Worm (Caenorhabditis elegans) whole organism, L4 larva: Measurements from ENCODE around the gene K08B12.1.

ENCODE experiments used
- Y48G9A.11 ChIP-seq: fragments of 200-800 bp; sonication (Bioruptor generic); IDR thresholded peaks from 2 replicates; pipeline ENCODE4 v1.3.6; 2022; ENCODE audit warnings: missing genetic modification reagents, missing genetic modification characterization, missing compliant biosample characterization
- aha-1 ChIP-seq: fragments of 150-350 bp; peaks from one replicate; lab custom pipeline; 2014; ENCODE audit warnings: missing biosample characterization, missing genetic modification characterization
- ama-1 ChIP-seq: fragments of 150-350 bp; optimal IDR thresholded peaks from 2 replicates; lab custom pipeline; 2014; ENCODE audit warnings: inconsistent platforms, mixed read lengths
- hif-1 ChIP-seq, 2 experiments: sonication (generic microtip); optimal IDR thresholded peaks; 2 replicates each; lab custom pipeline; 2016 to 2017; ENCODE audit warnings: missing compliant biosample characterization in 2 of 2, missing genetic modification characterization in 2 of 2, missing genetic modification reagents in 2 of 2, missing genotype in 2 of 2, mild to moderate bottlenecking in 1 of 2
- hlh-11 ChIP-seq: fragments of 200-800 bp; sonication (Bioruptor generic); optimal IDR thresholded peaks from 2 replicates; lab custom pipeline; 2018; ENCODE audit warnings: mild to moderate bottlenecking, missing genetic modification characterization, missing compliant biosample characterization
- lin-38 ChIP-seq: fragments of 200-800 bp; sonication (Bioruptor generic); IDR thresholded peaks from 2 replicates; pipeline ENCODE4 v1.3.6; 2022; ENCODE audit warnings: missing genetic modification reagents, missing genetic modification characterization, missing compliant biosample characterization
- lir-3 ChIP-seq: sonication (generic microtip); optimal IDR thresholded peaks from 2 replicates; lab custom pipeline; 2016; ENCODE audit warnings: mild to moderate bottlenecking, missing genetic modification characterization, missing compliant biosample characterization
- nhr-11 ChIP-seq: fragments of 150-350 bp; optimal IDR thresholded peaks from 2 replicates; lab custom pipeline; 2014; ENCODE audit warnings: missing biosample characterization, missing genetic modification characterization
- nhr-111 ChIP-seq: fragments of 200-800 bp; sonication (Bioruptor generic); optimal IDR thresholded peaks from 2 replicates; lab custom pipeline; 2018; ENCODE audit warnings: mild to moderate bottlenecking, missing genetic modification characterization, missing compliant biosample characterization
- pha-4 ChIP-seq, 2 experiments: fragments of 150-350 bp in 1 of 2; fragments of 200-800 bp in 1 of 2; sonication (Bioruptor generic) in 1 of 2; IDR thresholded peaks in 1 of 2; optimal IDR thresholded peaks in 1 of 2; 2 replicates each; pipeline versions ENCODE4 v1.3.6 to Lab custom; 2014 to 2022; ENCODE audit warnings: missing genetic modification characterization in 2 of 2, missing genetic modification reagents in 2 of 2, missing biosample characterization in 1 of 2, missing compliant biosample characterization in 1 of 2
- skn-1 ChIP-seq: fragments of 150-350 bp; optimal IDR thresholded peaks from 2 replicates; lab custom pipeline; 2014; ENCODE audit warnings: missing biosample characterization, missing genetic modification characterization
- snpc-4 ChIP-seq: fragments of 150-350 bp; optimal IDR thresholded peaks from 2 replicates; lab custom pipeline; 2014; ENCODE audit warnings: missing biosample characterization, missing genetic modification characterization
- tag-97 ChIP-seq: fragments of 200-800 bp; sonication (Bioruptor generic); IDR thresholded peaks from 2 replicates; pipeline ENCODE4 v1.3.6; 2022; ENCODE audit warnings: missing genetic modification characterization, missing compliant biosample characterization
- zag-1 ChIP-seq: fragments of 150-350 bp; optimal IDR thresholded peaks from 2 replicates; lab custom pipeline; 2014; ENCODE audit warnings: missing biosample characterization, missing genetic modification characterization

DNA sequence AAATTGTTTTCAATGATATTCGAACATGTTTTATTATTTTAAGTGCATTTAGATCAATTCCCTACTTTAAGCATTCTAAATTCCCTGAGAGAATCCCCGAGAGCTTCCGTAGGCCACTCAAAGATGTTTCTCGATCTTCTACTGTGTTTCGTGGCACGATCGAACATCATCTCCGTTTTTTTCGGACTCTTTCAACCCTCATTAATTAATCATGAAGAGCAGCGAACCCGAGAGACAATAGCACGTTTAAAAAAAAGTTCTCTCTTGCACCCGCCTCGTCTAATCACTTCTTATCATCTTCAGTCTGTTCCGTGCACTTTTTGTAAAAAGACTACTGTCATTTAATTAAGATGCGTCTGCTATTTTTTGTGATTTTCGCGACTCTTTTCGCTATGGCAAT lies 29.4 kb downstream of the K08B12.1 start, which contains the start of gene K12B6.11:
- no peak for TF ChIP-seq aha-1 (tag; lab: Kevin White, UChicago)
- no peak for TF ChIP-seq nhr-11 (tag; lab: Kevin White, UChicago)
- TF ChIP-seq nhr-111, result no peak
- TF ChIP-seq tag-97, result no peak
- no peak for TF ChIP-seq Y48G9A.11 (GFP tag; lab: Robert Waterston, UW)
- TF ChIP-seq lir-3 (tag; lab: Kevin White, UChicago), result no peak
- TF ChIP-seq zag-1 (tag; lab: Kevin White, UChicago), result no peak
- no peak for TF ChIP-seq hlh-11 (tag; lab: Kevin White, UChicago)
- TF ChIP-seq pha-4 (GFP tag; IDR thresholded peaks at IDR 0.05; lab: Robert Waterston, UW), result no peak
- no peak for TF ChIP-seq pha-4 (tag; optimal IDR thresholded peaks at IDR 0.05; lab: Kevin White, UChicago)
- TF ChIP-seq snpc-4 (tag; lab: Kevin White, UChicago), result no peak
- no peak for TF ChIP-seq hif-1 (tag; optimal IDR thresholded peaks at IDR 0.05; lab: Kevin White, UChicago)
- no peak for TF ChIP-seq ama-1 (lab: Kevin White, UChicago)
- no peak for TF ChIP-seq lin-38 (GFP tag; lab: Robert Waterston, UW)
- TF ChIP-seq skn-1 (tag; lab: Kevin White, UChicago), result no peak
